Fruit fly (Drosophila melanogaster) whole organism, embryonic: ENCODE results near the gene CG31548.
A peak's percentile ranks its signal among the peaks of the same experiment; 100 is the strongest.

Source experiments
- Adf1 ChIP-seq: fragments of 200-800 bp; sonication (Bioruptor generic); IDR thresholded peaks from 2 replicates; pipeline ENCODE4 v1.3.6; 2022; ENCODE audit warnings: missing biosample characterization, missing genetic modification characterization
- Atf-2 ChIP-seq: fragments of 200-800 bp; sonication (Bioruptor generic); optimal IDR thresholded peaks from 2 replicates; lab custom pipeline; 2016; ENCODE audit warnings: missing biosample characterization, missing genetic modification characterization
- CG1024 ChIP-seq: fragments of 200-800 bp; sonication (Bioruptor generic); IDR thresholded peaks from 2 replicates; pipeline ENCODE4 v1.3.6; 2022; ENCODE audit warnings: missing biosample characterization, missing genetic modification characterization
- CG10543 ChIP-seq: fragments of 200-800 bp; sonication (Bioruptor generic); optimal IDR thresholded peaks from 3 replicates; lab custom pipeline; 2017; ENCODE audit warnings: missing biosample characterization, mild to moderate bottlenecking, missing genetic modification characterization, moderate library complexity
- CG10654 ChIP-seq: fragments of 200-800 bp; sonication (Bioruptor generic); optimal IDR thresholded peaks from 2 replicates; lab custom pipeline; 2016; ENCODE audit warnings: missing biosample characterization, missing genetic modification characterization
- CG11696 ChIP-seq: fragments of 200-800 bp; sonication (Bioruptor generic); IDR thresholded peaks from 2 replicates; pipeline ENCODE4 v1.3.6; 2022; ENCODE audit warnings: missing biosample characterization, missing genetic modification characterization
- CG14860 ChIP-seq: fragments of 200-800 bp; sonication (Bioruptor generic); IDR thresholded peaks from 3 replicates; pipeline ENCODE4 v1.3.6; 2022; ENCODE audit warnings: missing biosample characterization, missing genetic modification characterization; ENCODE audit not compliant: partially characterized antibody
- CG1792 ChIP-seq: fragments of 200-800 bp; sonication (Bioruptor generic); optimal IDR thresholded peaks from 2 replicates; lab custom pipeline; 2016; ENCODE audit warnings: missing biosample characterization, missing genetic modification characterization
- CG18011 ChIP-seq: fragments of 200-800 bp; sonication (Bioruptor generic); optimal IDR thresholded peaks from 2 replicates; lab custom pipeline; 2017; ENCODE audit warnings: missing biosample characterization, missing genetic modification characterization, mild to moderate bottlenecking, moderate library complexity, missing genotype
- CG18262 ChIP-seq: fragments of 200-800 bp; optimal IDR thresholded peaks from 3 replicates; lab custom pipeline; 2019; ENCODE audit warnings: missing biosample characterization, mild to moderate bottlenecking, missing genetic modification characterization, moderate library complexity
- CG3065 ChIP-seq: fragments of 200-800 bp; sonication (Bioruptor generic); optimal IDR thresholded peaks from 2 replicates; lab custom pipeline; 2016; ENCODE audit warnings: missing biosample characterization, missing genetic modification characterization
- CG33213 ChIP-seq: fragments of 200-800 bp; sonication (Bioruptor generic); optimal IDR thresholded peaks from 3 replicates; lab custom pipeline; 2016; ENCODE audit warnings: missing biosample characterization, missing genetic modification characterization
- CG34224 ChIP-seq: fragments of 200-800 bp; sonication (Bioruptor generic); IDR thresholded peaks from 3 replicates; pipeline ENCODE4 v1.3.6; 2022; ENCODE audit warnings: missing biosample characterization, missing genetic modification characterization; ENCODE audit not compliant: partially characterized antibody
- CG7928 ChIP-seq: fragments of 200-800 bp; sonication (Bioruptor generic); optimal IDR thresholded peaks from 2 replicates; lab custom pipeline; 2017; ENCODE audit warnings: missing biosample characterization, mild to moderate bottlenecking, missing genetic modification characterization
- CG9437 ChIP-seq: fragments of 200-800 bp; sonication (Bioruptor generic); optimal IDR thresholded peaks from 2 replicates; lab custom pipeline; 2018; ENCODE audit warnings: missing biosample characterization, mild to moderate bottlenecking, missing genetic modification characterization
- CG9817 ChIP-seq: fragments of 200-800 bp; sonication (Bioruptor generic); optimal IDR thresholded peaks from 2 replicates; lab custom pipeline; 2018; ENCODE audit warnings: missing biosample characterization, mild to moderate bottlenecking, missing genetic modification characterization, moderate library complexity
- Fer3 ChIP-seq: fragments of 200-800 bp; sonication (Bioruptor generic); optimal IDR thresholded peaks from 2 replicates; lab custom pipeline; 2018; ENCODE audit warnings: missing biosample characterization, mild to moderate bottlenecking, missing genetic modification characterization, moderate library complexity
- H15 ChIP-seq: fragments of 200-800 bp; sonication (Bioruptor generic); IDR thresholded peaks from 3 replicates; pipeline ENCODE4 v1.3.6; 2022; ENCODE audit warnings: missing biosample characterization, missing genetic modification characterization
- Hey ChIP-seq: fragments of 200-800 bp; sonication (Bioruptor generic); optimal IDR thresholded peaks from 3 replicates; lab custom pipeline; 2018; ENCODE audit warnings: missing biosample characterization, mild to moderate bottlenecking, missing genetic modification characterization
- Hr78 ChIP-seq, 2 experiments: fragments of 200-800 bp in 1 of 2; fragments of >200 bp in 1 of 2; sonication (Bioruptor generic) in 1 of 2; optimal IDR thresholded peaks; 2 replicates each; lab custom pipeline; 2017 to 2019; ENCODE audit warnings: missing biosample characterization in 2 of 2, missing genetic modification characterization in 2 of 2, mild to moderate bottlenecking in 1 of 2, moderate library complexity in 1 of 2
- Hsf ChIP-seq: fragments of 200-800 bp; sonication (Bioruptor generic); optimal IDR thresholded peaks from 3 replicates; lab custom pipeline; 2016; ENCODE audit warnings: missing biosample characterization, missing genetic modification characterization
- Lim3 ChIP-seq: fragments of 200-800 bp; sonication (Bioruptor generic); IDR thresholded peaks from 2 replicates; pipeline ENCODE4 v1.3.6; 2022; ENCODE audit warnings: missing biosample characterization, missing genetic modification characterization
- Mrtf ChIP-seq: fragments of 200-800 bp; sonication (Bioruptor generic); IDR thresholded peaks from 3 replicates; pipeline ENCODE4 v1.3.6; 2022; ENCODE audit warnings: missing biosample characterization, missing genetic modification characterization
- NC2α ChIP-seq: fragments of 200-800 bp; sonication (Bioruptor generic); optimal IDR thresholded peaks from 2 replicates; lab custom pipeline; 2016; ENCODE audit warnings: missing biosample characterization, missing genetic modification characterization
- Oaz ChIP-seq: fragments of 200-800 bp; sonication (Bioruptor generic); IDR thresholded peaks from 2 replicates; pipeline ENCODE4 v1.3.6; 2022; ENCODE audit warnings: missing biosample characterization, missing genetic modification characterization
- PHDP ChIP-seq: fragments of 200-800 bp; sonication (Bioruptor generic); optimal IDR thresholded peaks from 3 replicates; lab custom pipeline; 2018; ENCODE audit warnings: missing biosample characterization, mild to moderate bottlenecking, missing genetic modification characterization, moderate library complexity
- Scr ChIP-seq: fragments of 200-800 bp; sonication (Bioruptor generic); IDR thresholded peaks from 2 replicates; pipeline ENCODE4 v1.3.6; 2022; ENCODE audit warnings: missing biosample characterization, missing genetic modification characterization; ENCODE audit not compliant: partially characterized antibody
- Trl ChIP-seq, 3 experiments: fragments of >200 bp in 2 of 3; fragments of 200-800 bp in 1 of 3; sonication (Bioruptor generic) in 1 of 3; optimal IDR thresholded peaks; 2 replicates in 1 of 3; 3 replicates in 2 of 3; lab custom pipeline; 2016 to 2017; ENCODE audit warnings: missing biosample characterization in 1 of 3, missing genetic modification characterization in 1 of 3
- ap ChIP-seq: fragments of 200-800 bp; sonication (Bioruptor generic); IDR thresholded peaks from 2 replicates; pipeline ENCODE4 v1.3.6; 2022; ENCODE audit warnings: missing biosample characterization, missing genetic modification characterization
- bcd ChIP-seq: fragments of 200-800 bp; sonication (Bioruptor generic); optimal IDR thresholded peaks from 2 replicates; lab custom pipeline; 2017; ENCODE audit warnings: missing biosample characterization, mild to moderate bottlenecking, missing genetic modification characterization
- bowl ChIP-seq: fragments of 200-800 bp; sonication (Bioruptor generic); IDR thresholded peaks from 2 replicates; pipeline ENCODE4 v1.3.6; 2022; ENCODE audit warnings: missing biosample characterization, missing genetic modification characterization
- chm ChIP-seq: fragments of 200-800 bp; sonication (Bioruptor generic); IDR thresholded peaks from 2 replicates; pipeline ENCODE4 v1.3.6; 2022; ENCODE audit warnings: missing biosample characterization, missing genetic modification characterization
- crc ChIP-seq: fragments of 200-800 bp; sonication (Bioruptor generic); optimal IDR thresholded peaks from 2 replicates; lab custom pipeline; 2016; ENCODE audit warnings: missing biosample characterization, missing genetic modification characterization
- croc ChIP-seq: fragments of 200-800 bp; sonication (Bioruptor generic); conservative IDR thresholded peaks from 3 replicates; pipeline ENCODE4 v1.3.6; 2022; ENCODE audit warnings: missing biosample characterization, missing genetic modification characterization
- cwo ChIP-seq: fragments of 200-800 bp; sonication (Bioruptor generic); optimal IDR thresholded peaks from 3 replicates; lab custom pipeline; 2017; ENCODE audit warnings: missing biosample characterization, missing genetic modification characterization, mild to moderate bottlenecking, moderate library complexity, missing genetic modification reagents
- dan ChIP-seq: fragments of 200-800 bp; sonication (Bioruptor generic); IDR thresholded peaks from 2 replicates; pipeline ENCODE4 v1.3.6; 2022; ENCODE audit warnings: missing biosample characterization, missing genetic modification characterization
- dmrt11E ChIP-seq: fragments of 200-800 bp; sonication (Bioruptor generic); optimal IDR thresholded peaks from 3 replicates; lab custom pipeline; 2018; ENCODE audit warnings: missing biosample characterization, mild to moderate bottlenecking, missing genetic modification characterization, moderate library complexity
- dpn ChIP-seq, 2 experiments: fragments of 200-800 bp; sonication (Bioruptor generic); optimal IDR thresholded peaks; 3 replicates each; lab custom pipeline; 2016; ENCODE audit warnings: missing biosample characterization in 2 of 2, missing genetic modification characterization in 2 of 2
- fd102C ChIP-seq: fragments of 200-800 bp; sonication (Bioruptor generic); optimal IDR thresholded peaks from 2 replicates; lab custom pipeline; 2018; ENCODE audit warnings: missing biosample characterization, mild to moderate bottlenecking, missing genetic modification characterization, moderate library complexity
- gem ChIP-seq: fragments of 200-800 bp; sonication (Bioruptor generic); optimal IDR thresholded peaks from 2 replicates; lab custom pipeline; 2019; ENCODE audit warnings: missing biosample characterization, mild to moderate bottlenecking, missing genetic modification characterization, moderate library complexity
- gro ChIP-seq: fragments of 200-800 bp; sonication (Bioruptor generic); optimal IDR thresholded peaks from 2 replicates; lab custom pipeline; 2016; ENCODE audit warnings: missing biosample characterization, missing genetic modification characterization
- gsb-n ChIP-seq: fragments of 200-800 bp; sonication (Bioruptor generic); optimal IDR thresholded peaks from 3 replicates; lab custom pipeline; 2018; ENCODE audit warnings: missing biosample characterization, mild to moderate bottlenecking, missing genetic modification characterization
- maf-S ChIP-seq: fragments of 200-800 bp; sonication (Bioruptor generic); optimal IDR thresholded peaks from 2 replicates; lab custom pipeline; 2016; ENCODE audit warnings: missing biosample characterization, missing genetic modification characterization
- pfk ChIP-seq: fragments of 200-800 bp; sonication (Bioruptor generic); optimal IDR thresholded peaks from 2 replicates; lab custom pipeline; 2018; ENCODE audit warnings: missing biosample characterization, mild to moderate bottlenecking, missing genetic modification characterization, moderate library complexity
- sc ChIP-seq, 3 experiments: fragments of >200 bp in 2 of 3; fragments of 200-800 bp in 1 of 3; sonication (Bioruptor generic) in 1 of 3; optimal IDR thresholded peaks; 2 replicates in 2 of 3; 3 replicates in 1 of 3; lab custom pipeline; 2017; ENCODE audit warnings: mild to moderate bottlenecking in 1 of 3, missing biosample characterization in 1 of 3, missing genetic modification characterization in 1 of 3, missing genetic modification reagents in 1 of 3
- slp2 ChIP-seq: fragments of 200-800 bp; sonication (Bioruptor generic); optimal IDR thresholded peaks from 2 replicates; lab custom pipeline; 2016; ENCODE audit warnings: missing biosample characterization, missing genetic modification characterization
- stc ChIP-seq: fragments of 200-800 bp; sonication (Bioruptor generic); IDR thresholded peaks from 2 replicates; pipeline ENCODE4 v1.3.6; 2022; ENCODE audit warnings: missing biosample characterization, missing genetic modification characterization
- tup ChIP-seq: fragments of 200-800 bp; sonication (Bioruptor generic); optimal IDR thresholded peaks from 2 replicates; lab custom pipeline; 2016; ENCODE audit warnings: missing biosample characterization, mild to moderate bottlenecking, missing genetic modification characterization, moderate library complexity

CG31548 gene

DNA sequence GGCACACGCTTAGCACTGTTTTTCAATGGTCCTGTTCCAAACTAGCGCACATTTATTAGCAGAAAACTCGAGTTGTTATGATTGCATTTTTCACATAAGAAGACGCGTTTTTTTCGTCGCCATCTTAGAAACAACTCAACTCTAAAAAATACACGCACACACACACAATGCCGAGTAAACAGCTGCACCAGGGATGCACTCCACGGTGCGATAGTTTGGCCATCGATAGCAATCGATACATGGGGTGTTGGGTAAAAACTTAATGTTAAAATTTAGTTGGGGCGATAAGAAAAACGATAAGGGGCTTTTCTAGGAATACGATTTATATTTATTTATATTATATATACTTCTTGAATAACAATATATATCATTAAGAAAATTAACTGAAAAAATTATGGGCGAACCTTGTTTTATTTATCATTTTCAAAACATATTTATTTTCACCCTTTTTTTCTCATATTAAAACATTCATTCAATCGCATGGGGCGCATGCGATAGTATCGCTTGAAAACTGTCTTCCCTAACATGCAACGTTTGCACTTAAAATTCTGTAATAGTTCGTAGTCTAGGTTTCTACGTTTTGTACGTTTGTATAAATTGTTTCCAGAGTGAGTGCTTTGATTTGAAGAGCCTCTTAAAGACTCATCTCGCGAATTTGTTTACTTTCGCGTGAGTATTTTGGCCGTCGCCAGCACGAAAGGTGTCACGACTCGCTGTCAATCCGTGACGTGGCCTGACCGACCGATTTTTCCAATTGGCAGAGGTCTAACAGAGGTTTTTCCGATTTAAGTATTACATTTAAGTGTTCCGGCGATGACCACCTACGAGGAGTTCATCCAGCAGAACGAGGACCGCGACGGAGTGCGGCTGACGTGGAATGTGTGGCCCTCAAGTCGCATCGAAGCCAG, 12.2 kb upstream of the CG31548 start, which contains the start of the genes MTA1-like and Sec23 (continued):
- TF ChIP-seq CG10543 (GFP tag; lab: Kevin White, UChicago), result peak; percentile 66
- TF ChIP-seq CG14860 (GFP tag; lab: Robert Waterston, UW), result peak; percentile 95
- no peak for TF ChIP-seq Mrtf (GFP tag; lab: Robert Waterston, UW)
- TF ChIP-seq pfk (GFP tag; lab: Kevin White, UChicago), result no peak
- no peak for TF ChIP-seq Lim3 (GFP tag; lab: Robert Waterston, UW)
- no peak for TF ChIP-seq ap (GFP tag; lab: Robert Waterston, UW)
- peak; percentile 44 for TF ChIP-seq CG10654
- TF ChIP-seq Hey (tag; lab: Kevin White, UChicago), result no peak
- TF ChIP-seq Adf1 (GFP tag; lab: Robert Waterston, UW), result no peak
- TF ChIP-seq CG33213 (GFP tag; lab: Kevin White, UChicago), result no peak
- no peak for TF ChIP-seq crc (GFP tag; lab: Kevin White, UChicago)
- no peak for TF ChIP-seq bowl (GFP tag; lab: Robert Waterston, UW)
- peak; percentile 8 for TF ChIP-seq Fer3 (tag; lab: Kevin White, UChicago)
- no peak for TF ChIP-seq cwo (GFP tag; lab: Kevin White, UChicago)
- no peak for TF ChIP-seq gro
- TF ChIP-seq fd102C (GFP tag; lab: Kevin White, UChicago), result no peak
- TF ChIP-seq sc (optimal IDR thresholded peaks at IDR 0.05; lab: Kevin White, UChicago), result no peak
- TF ChIP-seq sc (GFP tag; optimal IDR thresholded peaks at IDR 0.05; lab: Kevin White, UChicago), result peak; percentile 35
- no peak for TF ChIP-seq croc (GFP tag; lab: Robert Waterston, UW)
- TF ChIP-seq Atf-2 (GFP tag; lab: Kevin White, UChicago), result no peak
- peak; percentile 91 for TF ChIP-seq CG7928 (GFP tag; lab: Kevin White, UChicago)
- no peak for TF ChIP-seq slp2 (GFP tag; lab: Kevin White, UChicago)
- TF ChIP-seq Hsf (GFP tag; lab: Kevin White, UChicago), result no peak
- TF ChIP-seq Oaz (GFP tag; lab: Robert Waterston, UW), result no peak
- no peak for TF ChIP-seq Trl (optimal IDR thresholded peaks at IDR 0.05; lab: Kevin White, UChicago)
- peak; percentile 14 for TF ChIP-seq Trl (GFP tag; optimal IDR thresholded peaks at IDR 0.05; lab: Kevin White, UChicago)
- peak; percentile 42 to 58 for TF ChIP-seq dpn (GFP tag; optimal IDR thresholded peaks at IDR 0.05; lab: Kevin White, UChicago)
- no peak for TF ChIP-seq Hr78 (GFP tag; optimal IDR thresholded peaks at IDR 0.05; lab: Kevin White, UChicago)
- TF ChIP-seq CG18011 (GFP tag; lab: Kevin White, UChicago), result peak; percentile 27
- peak; percentile 34 for TF ChIP-seq bcd
- TF ChIP-seq H15, result peak; percentile 17; the same call in 1 of the 3 replicates
- peak; percentile 85 for TF ChIP-seq CG34224 (GFP tag; lab: Robert Waterston, UW)
- no peak for TF ChIP-seq maf-S
- TF ChIP-seq gsb-n (tag; lab: Kevin White, UChicago), result peak; percentile 25
- no peak for TF ChIP-seq NC2α
- TF ChIP-seq PHDP, result peak; percentile 48
- peak; percentile 47 for TF ChIP-seq CG9817 (tag; lab: Kevin White, UChicago)
- no peak for TF ChIP-seq dan
- TF ChIP-seq CG18262 (tag; lab: Kevin White, UChicago), result peak; percentile 75
- peak; percentile 66 for TF ChIP-seq dmrt11E
- TF ChIP-seq CG1024 (GFP tag; lab: Robert Waterston, UW), result no peak
- TF ChIP-seq CG3065 (GFP tag; lab: Kevin White, UChicago), result no peak
- no peak for TF ChIP-seq chm
- TF ChIP-seq CG11696 (GFP tag; lab: Robert Waterston, UW), result no peak
- TF ChIP-seq CG9437 (GFP tag; lab: Kevin White, UChicago), result peak; percentile 75
- no peak for TF ChIP-seq stc (GFP tag; lab: Robert Waterston, UW)
- peak; percentile 76 for TF ChIP-seq gem
- no peak for TF ChIP-seq CG1792 (GFP tag; lab: Kevin White, UChicago)
- TF ChIP-seq Scr (GFP tag; lab: Robert Waterston, UW), result peak; percentile 98
- TF ChIP-seq tup, result peak; percentile 51
